Worm (Caenorhabditis elegans) whole organism, young adult: ENCODE data around the gene Y39H10B.3.
A peak's percentile ranks its signal among the peaks of the same experiment; 100 is the strongest.

Source experiments
- B0261.1 ChIP-seq: sonication (generic microtip); optimal IDR thresholded peaks from 2 replicates; lab custom pipeline; 2016; ENCODE audit warnings: mild to moderate bottlenecking, missing genetic modification characterization, moderate library complexity, missing compliant biosample characterization
- C06A6.2 ChIP-seq: fragments of 200-800 bp; sonication (Bioruptor generic); conservative IDR thresholded peaks from 2 replicates; pipeline ENCODE4 v1.3.6; 2022; ENCODE audit warnings: missing genetic modification characterization, missing compliant biosample characterization
- F49E8.2 ChIP-seq: sonication (generic microtip); optimal IDR thresholded peaks from 3 replicates; lab custom pipeline; 2017; ENCODE audit warnings: missing genetic modification characterization, mild to moderate bottlenecking, missing compliant biosample characterization, antibody characterized with exemption, moderate library complexity; ENCODE audit not compliant: insufficient read depth
- F57A8.1 ChIP-seq: fragments of 200-800 bp; sonication (Bioruptor generic); optimal IDR thresholded peaks from 2 replicates; lab custom pipeline; 2018; ENCODE audit warnings: mild to moderate bottlenecking, missing genetic modification characterization, moderate library complexity, missing compliant biosample characterization
- Y67H2A.10 ChIP-seq: fragments of 200-800 bp; sonication (Bioruptor generic); conservative IDR thresholded peaks from 2 replicates; pipeline ENCODE4 v1.3.6; 2022; ENCODE audit warnings: missing genetic modification reagents, missing genetic modification characterization, missing compliant biosample characterization
- Y95B8A.8 ChIP-seq: fragments of 200-800 bp; sonication (Bioruptor generic); IDR thresholded peaks from 2 replicates; pipeline ENCODE4 v1.3.6; 2022; ENCODE audit warnings: missing genetic modification reagents, missing genetic modification characterization, missing compliant biosample characterization
- ZK185.1 ChIP-seq: sonication (generic microtip); optimal IDR thresholded peaks from 2 replicates; lab custom pipeline; 2016; ENCODE audit warnings: mild to moderate bottlenecking, missing genetic modification characterization, missing compliant biosample characterization; ENCODE audit not compliant: poor library complexity, severe bottlenecking
- akir-1 ChIP-seq: fragments of 200-800 bp; sonication (Bioruptor generic); optimal IDR thresholded peaks from 2 replicates; lab custom pipeline; 2018; ENCODE audit warnings: mild to moderate bottlenecking, missing genetic modification characterization, moderate library complexity, missing compliant biosample characterization
- aptf-2 ChIP-seq: fragments of 200-800 bp; sonication (Bioruptor generic); conservative IDR thresholded peaks from 2 replicates; pipeline ENCODE4 v1.3.6; 2022; ENCODE audit warnings: missing genetic modification reagents, missing genetic modification characterization, missing compliant biosample characterization
- athp-1 ChIP-seq: sonication (generic microtip); optimal IDR thresholded peaks from 2 replicates; lab custom pipeline; 2017; ENCODE audit warnings: mild to moderate bottlenecking, missing genetic modification characterization, missing compliant biosample characterization
- attf-3 ChIP-seq: fragments of 200-800 bp; sonication (Bioruptor generic); conservative IDR thresholded peaks from 2 replicates; pipeline ENCODE4 v1.3.6; 2022; ENCODE audit warnings: missing genetic modification reagents, missing genetic modification characterization, missing compliant biosample characterization
- attf-5 ChIP-seq: fragments of 200-800 bp; sonication (Bioruptor generic); optimal IDR thresholded peaks from 2 replicates; lab custom pipeline; 2018; ENCODE audit warnings: mild to moderate bottlenecking, missing genetic modification characterization, missing compliant biosample characterization
- attf-6 ChIP-seq: fragments of 200-800 bp; sonication (Bioruptor generic); IDR thresholded peaks from 2 replicates; pipeline ENCODE4 v1.3.6; 2022; ENCODE audit warnings: missing genetic modification reagents, missing genetic modification characterization, missing compliant biosample characterization
- ceh-27 ChIP-seq: fragments of 200-800 bp; sonication (Bioruptor generic); optimal IDR thresholded peaks from 2 replicates; lab custom pipeline; 2018; ENCODE audit warnings: mild to moderate bottlenecking, missing genetic modification characterization, moderate library complexity, missing compliant biosample characterization
- dpl-1 ChIP-seq: fragments of 150-350 bp; optimal IDR thresholded peaks from 2 replicates; lab custom pipeline; 2014; ENCODE audit warnings: missing biosample characterization, missing genetic modification reagents, missing genetic modification characterization
- efl-1 ChIP-seq: fragments of 150-350 bp; optimal IDR thresholded peaks from 2 replicates; lab custom pipeline; 2014; ENCODE audit warnings: missing biosample characterization, missing genetic modification reagents, missing genetic modification characterization
- egl-44 ChIP-seq: fragments of 200-800 bp; sonication (Bioruptor generic); IDR thresholded peaks from 2 replicates; pipeline ENCODE4 v1.3.6; 2022; ENCODE audit warnings: missing genetic modification reagents, missing genetic modification characterization, missing compliant biosample characterization
- egrh-3 ChIP-seq: fragments of 200-800 bp; sonication (Bioruptor generic); IDR thresholded peaks from 2 replicates; pipeline ENCODE4 v1.3.6; 2022; ENCODE audit warnings: missing genetic modification reagents, missing genetic modification characterization, missing compliant biosample characterization
- fkh-3 ChIP-seq: sonication (generic microtip); optimal IDR thresholded peaks from 2 replicates; lab custom pipeline; 2016; ENCODE audit warnings: mild to moderate bottlenecking, missing genetic modification characterization, missing compliant biosample characterization
- gei-17 ChIP-seq: fragments of 200-800 bp; sonication (Bioruptor generic); optimal IDR thresholded peaks from 2 replicates; lab custom pipeline; 2018; ENCODE audit warnings: mild to moderate bottlenecking, missing genetic modification characterization, missing compliant biosample characterization
- hlh-26 ChIP-seq: fragments of 200-800 bp; sonication (Bioruptor generic); conservative IDR thresholded peaks from 2 replicates; pipeline ENCODE4 v1.3.6; 2022; ENCODE audit warnings: missing genetic modification reagents, missing genetic modification characterization, missing compliant biosample characterization
- hmg-1.2 ChIP-seq: fragments of 200-800 bp; sonication (Bioruptor generic); IDR thresholded peaks from 2 replicates; pipeline ENCODE4 v1.3.6; 2022; ENCODE audit warnings: missing genetic modification reagents, missing genetic modification characterization, missing compliant biosample characterization
- lin-26 ChIP-seq: fragments of 200-800 bp; sonication (Bioruptor generic); IDR thresholded peaks from 2 replicates; pipeline ENCODE4 v1.3.6; 2022; ENCODE audit warnings: missing genetic modification reagents, missing genetic modification characterization, missing compliant biosample characterization
- lin-35 ChIP-seq, 3 experiments: fragments of 150-350 bp in 2 of 3; sonication (generic microtip) in 1 of 3; optimal IDR thresholded peaks; 2 replicates each; lab custom pipeline; 2014 to 2018; ENCODE audit warnings: missing biosample characterization in 3 of 3, missing genetic modification characterization in 3 of 3, missing genetic modification reagents in 3 of 3
- madf-6 ChIP-seq: fragments of 200-800 bp; sonication (Bioruptor generic); IDR thresholded peaks from 2 replicates; pipeline ENCODE4 v1.3.6; 2022; ENCODE audit warnings: missing genetic modification reagents, missing genetic modification characterization, missing compliant biosample characterization
- mes-4 ChIP-seq: sonication (generic microtip); optimal IDR thresholded peaks from 2 replicates; lab custom pipeline; 2016; ENCODE audit warnings: missing genotype, missing genetic modification characterization, missing compliant biosample characterization
- nfya-2 ChIP-seq: fragments of 200-800 bp; sonication (Bioruptor generic); IDR thresholded peaks from 2 replicates; pipeline ENCODE4 v1.3.6; 2022; ENCODE audit warnings: missing genetic modification reagents, missing genetic modification characterization, missing compliant biosample characterization
- nfyb-1 ChIP-seq: fragments of 200-800 bp; sonication (Bioruptor generic); IDR thresholded peaks from 2 replicates; pipeline ENCODE4 v1.3.6; 2022; ENCODE audit warnings: missing genetic modification reagents, missing genetic modification characterization, missing compliant biosample characterization
- nhr-90 ChIP-seq: sonication (generic microtip); optimal IDR thresholded peaks from 2 replicates; lab custom pipeline; 2016; ENCODE audit warnings: missing genotype, mild to moderate bottlenecking, missing genetic modification characterization, missing compliant biosample characterization
- rcor-1 ChIP-seq: fragments of 200-800 bp; sonication (Bioruptor generic); IDR thresholded peaks from 2 replicates; pipeline ENCODE4 v1.3.6; 2022; ENCODE audit warnings: missing genetic modification reagents, missing genetic modification characterization, missing compliant biosample characterization
- sea-2 ChIP-seq: fragments of 200-800 bp; sonication (Bioruptor generic); IDR thresholded peaks from 2 replicates; pipeline ENCODE4 v1.3.6; 2022; ENCODE audit warnings: missing genetic modification characterization, missing compliant biosample characterization
- tbx-9 ChIP-seq: sonication (generic microtip); optimal IDR thresholded peaks from 2 replicates; lab custom pipeline; 2016; ENCODE audit warnings: borderline replicate concordance, missing genetic modification characterization, inconsistent platforms, missing compliant biosample characterization
- unc-62 ChIP-seq: fragments of 150-350 bp; optimal IDR thresholded peaks from 2 replicates; lab custom pipeline; 2014; ENCODE audit warnings: missing biosample characterization, missing genetic modification reagents, missing genetic modification characterization
- zfh-2 ChIP-seq: fragments of 200-800 bp; sonication (Bioruptor generic); conservative IDR thresholded peaks from 2 replicates; pipeline ENCODE4 v1.3.6; 2022; ENCODE audit warnings: missing genetic modification reagents, missing genetic modification characterization, missing compliant biosample characterization

Y39H10B.3 gene

ce11 chrV:3703888-3704287 is 33.3 kb downstream of the Y39H10B.3 start (continued):
- 0 out of 2 replicates have a peak, but pooled peaks have one; percentile 26 for TF ChIP-seq attf-3 (GFP tag; lab: Robert Waterston, UW)

ce11 chrV:3704688-3705087 is 34.1 kb downstream of the Y39H10B.3 start, which contains the start of gene lin-40:
Gene lin-40, plus strand, starts transcription at chrV:3704988.
- TF ChIP-seq madf-6 (GFP tag; lab: Robert Waterston, UW) (no peak), F57A8.1 (GFP tag; lab: Kevin White, UChicago) (no peak), lin-26 (no peak), hmg-1.2 (GFP tag; lab: Robert Waterston, UW) (no peak), Y95B8A.8 (GFP tag; lab: Robert Waterston, UW) (no peak), unc-62 (GFP tag; lab: Kevin White, UChicago) (no peak), rcor-1 (GFP tag; lab: Robert Waterston, UW) (no peak), hlh-26 (GFP tag; lab: Robert Waterston, UW) (no peak), dpl-1 (GFP tag; lab: Kevin White, UChicago) (no peak), ceh-27 (GFP tag; lab: Kevin White, UChicago) (no peak), C06A6.2 (GFP tag; lab: Robert Waterston, UW) (no peak), attf-5 (GFP tag; lab: Kevin White, UChicago) (no peak), zfh-2 (no peak), mes-4 (no peak), nhr-90 (tag; lab: Kevin White, UChicago) (no peak), B0261.1 (no peak), egl-44 (GFP tag; lab: Robert Waterston, UW) (no peak)

- no peak for TF ChIP-seq lin-35 (GFP tag; optimal IDR thresholded peaks at IDR 0.05; lab: Kevin White, UChicago)
- no peak for TF ChIP-seq fkh-3 (tag; lab: Kevin White, UChicago)
- TF ChIP-seq zfh-2 = 0 out of 2 replicates have a peak, but pooled peaks have one; percentile 10
- no peak for TF ChIP-seq sea-2 (GFP tag; lab: Robert Waterston, UW)
- TF ChIP-seq athp-1 (tag; lab: Kevin White, UChicago) = no peak
- TF ChIP-seq gei-17 = no peak
- TF ChIP-seq nfya-2 (GFP tag; lab: Robert Waterston, UW) = no peak
- TF ChIP-seq dpl-1 (GFP tag; lab: Kevin White, UChicago) = no peak
- TF ChIP-seq madf-6 (GFP tag; lab: Robert Waterston, UW) = no peak
- no peak for TF ChIP-seq ZK185.1 (tag; lab: Kevin White, UChicago)
- TF ChIP-seq egrh-3 (GFP tag; lab: Robert Waterston, UW) = peak; percentile 64; the same call in 1 of the 2 replicates
- TF ChIP-seq nfyb-1 = 0 out of 2 replicates have a peak, but pooled peaks have one; percentile 27
- TF ChIP-seq efl-1 (GFP tag; lab: Kevin White, UChicago) = no peak
These were observed 35.6 kb downstream of the Y39H10B.3 start for ce11 chrV:3706167-3706566.

ce11 chrV:3706893-3707292 is 36.3 kb downstream of the Y39H10B.3 start:
- no peak for TF ChIP-seq Y67H2A.10 (GFP tag; lab: Robert Waterston, UW)
- TF ChIP-seq F49E8.2 (tag; lab: Kevin White, UChicago) = no peak
- TF ChIP-seq egrh-3 (GFP tag; lab: Robert Waterston, UW) = peak; percentile 87; the same call in 1 of the 2 replicates
- TF ChIP-seq tbx-9 (tag; lab: Kevin White, UChicago) = no peak
- TF ChIP-seq nhr-90 (tag; lab: Kevin White, UChicago) = no peak
- TF ChIP-seq attf-6 (GFP tag; lab: Robert Waterston, UW) = no peak
- no peak for TF ChIP-seq aptf-2 (GFP tag; lab: Robert Waterston, UW)
- TF ChIP-seq akir-1 (GFP tag; lab: Kevin White, UChicago) = peak; percentile 6
- TF ChIP-seq ZK185.1 (tag; lab: Kevin White, UChicago) = no peak
- peak; percentile 75 for TF ChIP-seq zfh-2
- TF ChIP-seq Y95B8A.8 (GFP tag; lab: Robert Waterston, UW) = no peak
- TF ChIP-seq, all 124 proteins: peak for 3
